Fruit fly (Drosophila melanogaster) whole organism, embryonic: ENCODE results near the gene Rtca.
A peak's percentile ranks its signal among the peaks of the same experiment; 100 is the strongest.

ENCODE experiments used
- Antp ChIP-seq: fragments of 200-800 bp; sonication (Bioruptor generic); optimal IDR thresholded peaks from 3 replicates; lab custom pipeline; 2016; ENCODE audit warnings: missing biosample characterization, missing genetic modification characterization
- CG10267 ChIP-seq: fragments of 200-800 bp; sonication (Bioruptor generic); optimal IDR thresholded peaks from 2 replicates; lab custom pipeline; 2018; ENCODE audit warnings: missing biosample characterization, mild to moderate bottlenecking, missing genetic modification characterization, moderate library complexity
- CG10543 ChIP-seq: fragments of 200-800 bp; sonication (Bioruptor generic); optimal IDR thresholded peaks from 3 replicates; lab custom pipeline; 2017; ENCODE audit warnings: missing biosample characterization, mild to moderate bottlenecking, missing genetic modification characterization, moderate library complexity
- CG11456 ChIP-seq: fragments of 200-800 bp; sonication (Bioruptor generic); IDR thresholded peaks from 3 replicates; pipeline ENCODE4 v1.3.6; 2022; ENCODE audit warnings: missing biosample characterization, missing genetic modification characterization
- CG12659 ChIP-seq: fragments of 200-800 bp; sonication (Bioruptor generic); optimal IDR thresholded peaks from 3 replicates; lab custom pipeline; 2017; ENCODE audit warnings: mild to moderate bottlenecking, missing biosample characterization, missing genetic modification reagents, missing genetic modification characterization
- CG12744 ChIP-seq: fragments of 200-800 bp; sonication (Bioruptor generic); optimal IDR thresholded peaks from 2 replicates; lab custom pipeline; 2016; ENCODE audit warnings: missing biosample characterization, missing genetic modification characterization
- CG14965 ChIP-seq: fragments of 200-800 bp; sonication (Bioruptor generic); optimal IDR thresholded peaks from 2 replicates; lab custom pipeline; 2016; ENCODE audit warnings: missing biosample characterization, missing genetic modification characterization, borderline replicate concordance
- CG17361 ChIP-seq: fragments of 200-800 bp; sonication (Bioruptor generic); IDR thresholded peaks from 3 replicates; pipeline ENCODE4 v1.3.6; 2022; ENCODE audit warnings: missing biosample characterization, missing genetic modification characterization
- CG17568 ChIP-seq: fragments of 200-800 bp; sonication (Bioruptor generic); optimal IDR thresholded peaks from 2 replicates; lab custom pipeline; 2018; ENCODE audit warnings: missing biosample characterization, mild to moderate bottlenecking, missing genetic modification characterization, moderate library complexity
- CG2712 ChIP-seq: fragments of 200-800 bp; optimal IDR thresholded peaks from 3 replicates; lab custom pipeline; 2019; ENCODE audit warnings: missing biosample characterization, mild to moderate bottlenecking, missing genetic modification characterization, moderate library complexity
- CG3065 ChIP-seq: fragments of 200-800 bp; sonication (Bioruptor generic); optimal IDR thresholded peaks from 2 replicates; lab custom pipeline; 2016; ENCODE audit warnings: missing biosample characterization, missing genetic modification characterization
- CG31441 ChIP-seq: fragments of 200-800 bp; sonication (Bioruptor generic); IDR thresholded peaks from 2 replicates; pipeline ENCODE4 v1.3.6; 2022; ENCODE audit warnings: missing biosample characterization, missing genetic modification characterization
- CG3163 ChIP-seq: fragments of 200-800 bp; sonication (Bioruptor generic); optimal IDR thresholded peaks from 3 replicates; lab custom pipeline; 2016; ENCODE audit warnings: missing biosample characterization, missing genetic modification characterization
- CG3281 ChIP-seq: fragments of 200-800 bp; sonication (Bioruptor generic); optimal IDR thresholded peaks from 3 replicates; lab custom pipeline; 2017; ENCODE audit warnings: missing biosample characterization, mild to moderate bottlenecking, missing genetic modification characterization
- CG3726 ChIP-seq: fragments of 200-800 bp; sonication (Bioruptor generic); IDR thresholded peaks from 3 replicates; pipeline ENCODE4, ENCODE4 v1.3.6; 2022; ENCODE audit warnings: missing biosample characterization, missing genetic modification characterization
- CG4360 ChIP-seq: fragments of 200-800 bp; sonication (Bioruptor generic); IDR thresholded peaks from 2 replicates; pipeline ENCODE4 v1.3.6; 2022; ENCODE audit warnings: missing biosample characterization, missing genetic modification characterization
- CG4404 ChIP-seq: fragments of 200-800 bp; sonication (Bioruptor generic); IDR thresholded peaks from 2 replicates; pipeline ENCODE4 v1.3.6; 2022; ENCODE audit warnings: missing biosample characterization, missing genetic modification characterization
- CG4854 ChIP-seq: fragments of 200-800 bp; sonication (Bioruptor generic); optimal IDR thresholded peaks from 2 replicates; lab custom pipeline; 2016; ENCODE audit warnings: missing biosample characterization, missing genetic modification characterization, inconsistent platforms
- CG6175 ChIP-seq: fragments of 200-800 bp; sonication (Bioruptor generic); IDR thresholded peaks from 3 replicates; pipeline ENCODE4 v1.3.6; 2022; ENCODE audit warnings: missing biosample characterization, missing genetic modification characterization
- CG6654 ChIP-seq: fragments of 200-800 bp; sonication (Bioruptor generic); optimal IDR thresholded peaks from 2 replicates; lab custom pipeline; 2017; ENCODE audit warnings: missing biosample characterization, mild to moderate bottlenecking, missing genetic modification characterization
- CG7987 ChIP-seq: fragments of 200-800 bp; sonication (Bioruptor generic); optimal IDR thresholded peaks from 2 replicates; lab custom pipeline; 2018; ENCODE audit warnings: missing biosample characterization, mild to moderate bottlenecking, missing genetic modification characterization, moderate library complexity
- CG8388 ChIP-seq: fragments of 200-800 bp; sonication (Bioruptor generic); optimal IDR thresholded peaks from 2 replicates; lab custom pipeline; 2019; ENCODE audit warnings: missing biosample characterization, mild to moderate bottlenecking, missing genetic modification characterization, moderate library complexity
- CG9437 ChIP-seq: fragments of 200-800 bp; sonication (Bioruptor generic); optimal IDR thresholded peaks from 2 replicates; lab custom pipeline; 2018; ENCODE audit warnings: missing biosample characterization, mild to moderate bottlenecking, missing genetic modification characterization
- CG9609 ChIP-seq: fragments of 200-800 bp; sonication (Bioruptor generic); optimal IDR thresholded peaks from 3 replicates; lab custom pipeline; 2016; ENCODE audit warnings: missing biosample characterization, missing genetic modification characterization
- Ets97D ChIP-seq: fragments of 200-800 bp; sonication (Bioruptor generic); optimal IDR thresholded peaks from 3 replicates; lab custom pipeline; 2016; ENCODE audit warnings: missing biosample characterization, missing genetic modification characterization
- Hey ChIP-seq: fragments of 200-800 bp; sonication (Bioruptor generic); optimal IDR thresholded peaks from 3 replicates; lab custom pipeline; 2018; ENCODE audit warnings: missing biosample characterization, mild to moderate bottlenecking, missing genetic modification characterization
- Hr51 ChIP-seq, 2 experiments: fragments of 200-800 bp; sonication (Bioruptor generic); optimal IDR thresholded peaks; 2 replicates in 1 of 2; 3 replicates in 1 of 2; lab custom pipeline; 2016 to 2018; ENCODE audit warnings: missing biosample characterization in 2 of 2, missing genetic modification characterization in 2 of 2, mild to moderate bottlenecking in 1 of 2, moderate library complexity in 1 of 2
- Lim3 ChIP-seq: fragments of 200-800 bp; sonication (Bioruptor generic); IDR thresholded peaks from 2 replicates; pipeline ENCODE4 v1.3.6; 2022; ENCODE audit warnings: missing biosample characterization, missing genetic modification characterization
- Med ChIP-seq: fragments of 200-800 bp; sonication (Bioruptor generic); peaks from one replicate; lab custom pipeline; 2016; ENCODE audit warnings: missing biosample characterization, missing genetic modification characterization, mild to moderate bottlenecking, inconsistent platforms, moderate library complexity
- NFAT ChIP-seq: fragments of 200-800 bp; sonication (Bioruptor generic); IDR thresholded peaks from 2 replicates; pipeline ENCODE4 v1.3.6; 2022; ENCODE audit warnings: missing biosample characterization, missing genetic modification characterization
- Rfx ChIP-seq: fragments of 200-800 bp; sonication (Bioruptor generic); IDR thresholded peaks from 2 replicates; pipeline ENCODE4 v1.3.6; 2022; ENCODE audit warnings: missing biosample characterization, missing genetic modification characterization
- Rx ChIP-seq: fragments of 200-800 bp; sonication (Bioruptor generic); IDR thresholded peaks from 2 replicates; pipeline ENCODE4 v1.3.6; 2022; ENCODE audit warnings: missing biosample characterization, missing genetic modification characterization
- Usf ChIP-seq: fragments of 200-800 bp; sonication (Bioruptor generic); optimal IDR thresholded peaks from 2 replicates; lab custom pipeline; 2017; ENCODE audit warnings: missing genotype, missing biosample characterization, missing genetic modification characterization
- al ChIP-seq: fragments of 200-800 bp; sonication (Bioruptor generic); IDR thresholded peaks from 2 replicates; pipeline ENCODE4 v1.3.6; 2022; ENCODE audit warnings: missing biosample characterization, missing genetic modification characterization
- bab2 ChIP-seq: fragments of 200-800 bp; sonication (Bioruptor generic); optimal IDR thresholded peaks from 2 replicates; lab custom pipeline; 2016; ENCODE audit warnings: missing biosample characterization, missing genetic modification characterization
- caup ChIP-seq: fragments of 200-800 bp; sonication (Bioruptor generic); optimal IDR thresholded peaks from 3 replicates; lab custom pipeline; 2017; ENCODE audit warnings: missing biosample characterization, mild to moderate bottlenecking, missing genetic modification characterization, moderate library complexity; ENCODE audit not compliant: severe bottlenecking
- ci ChIP-seq: fragments of 200-800 bp; sonication (Bioruptor generic); IDR thresholded peaks from 3 replicates; pipeline ENCODE4 v1.3.6; 2022; ENCODE audit warnings: missing biosample characterization, missing genetic modification characterization
- crp ChIP-seq, 2 experiments: fragments of 200-800 bp; sonication (Bioruptor generic); optimal IDR thresholded peaks; 2 replicates in 1 of 2; 3 replicates in 1 of 2; lab custom pipeline; 2017; ENCODE audit warnings: missing biosample characterization in 2 of 2, missing genetic modification characterization in 2 of 2, mild to moderate bottlenecking in 1 of 2, moderate library complexity in 1 of 2
- gcm2 ChIP-seq: fragments of 200-800 bp; sonication (Bioruptor generic); optimal IDR thresholded peaks from 2 replicates; lab custom pipeline; 2016; ENCODE audit warnings: missing biosample characterization, missing genetic modification characterization
- jumu ChIP-seq: fragments of 200-800 bp; sonication (Bioruptor generic); optimal IDR thresholded peaks from 3 replicates; lab custom pipeline; 2016; ENCODE audit warnings: missing biosample characterization, missing genetic modification characterization
- lilli ChIP-seq: fragments of 200-800 bp; sonication (Bioruptor generic); optimal IDR thresholded peaks from 3 replicates; lab custom pipeline; 2016; ENCODE audit warnings: missing biosample characterization, missing genetic modification characterization
- lmd ChIP-seq: fragments of 200-800 bp; sonication (Bioruptor generic); IDR thresholded peaks from 2 replicates; pipeline ENCODE4 v1.3.6; 2022; ENCODE audit warnings: missing biosample characterization, missing genetic modification characterization
- mam ChIP-seq: fragments of 200-800 bp; sonication (Bioruptor generic); optimal IDR thresholded peaks from 3 replicates; lab custom pipeline; 2016; ENCODE audit warnings: missing biosample characterization, missing genetic modification characterization
- mld ChIP-seq: fragments of 200-800 bp; sonication (Bioruptor generic); IDR thresholded peaks from 3 replicates; pipeline ENCODE4 v1.3.6; 2022; ENCODE audit warnings: missing biosample characterization, missing genetic modification characterization; ENCODE audit not compliant: partially characterized antibody
- nmo ChIP-seq: fragments of 200-800 bp; sonication (Bioruptor generic); optimal IDR thresholded peaks from 2 replicates; lab custom pipeline; 2018; ENCODE audit warnings: missing biosample characterization, mild to moderate bottlenecking, missing genetic modification characterization, moderate library complexity
- oc ChIP-seq: fragments of 200-800 bp; sonication (Bioruptor generic); optimal IDR thresholded peaks from 2 replicates; lab custom pipeline; 2018; ENCODE audit warnings: missing biosample characterization, mild to moderate bottlenecking, missing genetic modification characterization, moderate library complexity
- pzg ChIP-seq: fragments of 200-800 bp; sonication (Bioruptor generic); optimal IDR thresholded peaks from 3 replicates; lab custom pipeline; 2018; ENCODE audit warnings: missing biosample characterization, mild to moderate bottlenecking, missing genetic modification characterization, moderate library complexity
- row ChIP-seq: fragments of 200-800 bp; sonication (Bioruptor generic); IDR thresholded peaks from 3 replicates; pipeline ENCODE4 v1.3.6; 2022; ENCODE audit warnings: missing biosample characterization, missing genetic modification characterization
- sob ChIP-seq: fragments of 200-800 bp; sonication (Bioruptor generic); IDR thresholded peaks from 2 replicates; pipeline ENCODE4 v1.3.6; 2022; ENCODE audit warnings: missing biosample characterization, missing genetic modification characterization
- tna ChIP-seq: fragments of 200-800 bp; sonication (Bioruptor generic); IDR thresholded peaks from 2 replicates; pipeline ENCODE4 v1.3.6; 2022; ENCODE audit warnings: missing biosample characterization, missing genetic modification characterization; ENCODE audit not compliant: partially characterized antibody
- unc-4 ChIP-seq: fragments of 200-800 bp; sonication (Bioruptor generic); IDR thresholded peaks from 2 replicates; pipeline ENCODE4 v1.3.6; 2022; ENCODE audit warnings: missing biosample characterization, missing genetic modification characterization; ENCODE audit not compliant: partially characterized antibody

The Rtca gene

DNA sequence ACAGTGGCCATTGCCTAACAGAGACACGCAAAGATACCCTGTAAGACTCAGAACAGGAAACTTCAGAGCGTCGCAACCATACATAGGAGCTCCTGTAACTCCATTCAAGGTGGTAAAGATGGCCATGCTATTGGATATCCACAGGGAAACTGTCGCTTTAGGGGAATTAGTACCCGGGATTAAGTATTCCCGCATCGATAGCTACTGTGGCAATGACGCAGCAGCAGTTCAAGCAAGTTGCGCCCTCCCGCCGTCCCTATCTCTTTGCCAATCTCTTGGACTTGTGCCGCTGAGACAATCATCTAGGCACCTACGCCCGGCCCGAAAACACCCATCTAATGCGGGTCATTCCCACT lies 1.5 kb upstream of the Rtca start (continued):
- TF ChIP-seq CG12744 (GFP tag; lab: Kevin White, UChicago) (no peak), Antp (peak; percentile 81), caup (GFP tag; lab: Kevin White, UChicago) (peak; percentile 72), NFAT (GFP tag; lab: Robert Waterston, UW) (peak; percentile 68), oc (tag; lab: Kevin White, UChicago) (no peak), CG9609 (GFP tag; lab: Kevin White, UChicago) (peak; percentile 23), mam (GFP tag; lab: Kevin White, UChicago) (peak; percentile 74), bab2 (no peak), row (GFP tag; lab: Robert Waterston, UW) (peak; percentile 92), nmo (GFP tag; lab: Kevin White, UChicago) (peak; percentile 52), lilli (peak; percentile 58), CG8388 (GFP tag; lab: Kevin White, UChicago) (peak; percentile 30), CG4404 (GFP tag; lab: Robert Waterston, UW) (peak; percentile 53), Med (peak; percentile 95), CG17568 (no peak), CG17361 (GFP tag; lab: Robert Waterston, UW) (peak; percentile 55; the same call in 2 of the 3 replicates), pzg (GFP tag; lab: Kevin White, UChicago) (no peak), Hr51 (GFP tag; optimal IDR thresholded peaks at IDR 0.05; lab: Kevin White, UChicago) (peak in 1 of 2 experiments; percentile 60), crp (GFP tag; optimal IDR thresholded peaks at IDR 0.05; lab: Kevin White, UChicago) (no peak), CG2712 (tag; lab: Kevin White, UChicago) (peak; percentile 48), Hey (tag; lab: Kevin White, UChicago) (peak; percentile 2), Usf (GFP tag; lab: Kevin White, UChicago) (peak; percentile 43), CG6175 (GFP tag; lab: Robert Waterston, UW) (no peak), CG3065 (GFP tag; lab: Kevin White, UChicago) (no peak), CG14965 (GFP tag; lab: Kevin White, UChicago) (no peak), Lim3 (GFP tag; lab: Robert Waterston, UW) (no peak), CG4854 (no peak), lmd (GFP tag; lab: Robert Waterston, UW) (peak; percentile 84), CG12659 (GFP tag; lab: Kevin White, UChicago) (peak; percentile 54), CG3163 (GFP tag; lab: Kevin White, UChicago) (peak; percentile 46), CG9437 (GFP tag; lab: Kevin White, UChicago) (peak; percentile 21), CG10543 (GFP tag; lab: Kevin White, UChicago) (peak; percentile 84), ci (GFP tag; lab: Robert Waterston, UW) (0 out of 3 replicates have a peak, but pooled peaks have one; percentile 43), CG6654 (GFP tag; lab: Kevin White, UChicago) (no peak), CG10267 (tag; lab: Kevin White, UChicago) (peak; percentile 15), CG4360 (GFP tag; lab: Robert Waterston, UW) (no peak), Rx (GFP tag; lab: Robert Waterston, UW) (peak; percentile 49; the same call in 1 of the 2 replicates), unc-4 (GFP tag; lab: Robert Waterston, UW) (no peak), jumu (peak; percentile 62), al (GFP tag; lab: Robert Waterston, UW) (peak; percentile 68), CG31441 (GFP tag; lab: Robert Waterston, UW) (peak; percentile 44; the same call in 1 of the 2 replicates), Ets97D (no peak), tna (no peak), mld (GFP tag; lab: Robert Waterston, UW) (no peak), CG3726 (0 out of 3 replicates have a peak, but pooled peaks have one; percentile 44), CG3281 (GFP tag; lab: Kevin White, UChicago) (peak; percentile 76), CG7987 (GFP tag; lab: Kevin White, UChicago) (peak; percentile 42), CG11456 (GFP tag; lab: Robert Waterston, UW) (peak; percentile 65; the same call in 1 of the 3 replicates), sob (peak; percentile 77), Rfx (GFP tag; lab: Robert Waterston, UW) (peak; percentile 86), gcm2 (GFP tag; lab: Kevin White, UChicago) (peak; percentile 26)
